Worm (Caenorhabditis elegans) whole organism, L4 larva: ENCODE data around the gene scl-20.

Experiments
- D1046.2 ChIP-seq: fragments of 200-800 bp; sonication (Bioruptor generic); IDR thresholded peaks from 2 replicates; pipeline ENCODE4 v1.3.6; 2022; ENCODE audit warnings: missing genetic modification characterization, missing compliant biosample characterization
- F26F4.8 ChIP-seq: fragments of 200-800 bp; sonication (Bioruptor generic); conservative IDR thresholded peaks from 2 replicates; pipeline ENCODE4 v1.3.6; 2022; ENCODE audit warnings: missing genetic modification characterization, missing compliant biosample characterization
- F37D6.2 ChIP-seq: sonication (generic microtip); optimal IDR thresholded peaks from 2 replicates; lab custom pipeline; 2016; ENCODE audit warnings: mild to moderate bottlenecking, missing genetic modification characterization, missing compliant biosample characterization
- F44E2.7 ChIP-seq: fragments of 200-800 bp; sonication (Bioruptor generic); IDR thresholded peaks from 2 replicates; pipeline ENCODE4 v2.1.2; 2022; ENCODE audit warnings: missing genetic modification characterization, missing compliant biosample characterization
- Y48G9A.11 ChIP-seq: fragments of 200-800 bp; sonication (Bioruptor generic); IDR thresholded peaks from 2 replicates; pipeline ENCODE4 v1.3.6; 2022; ENCODE audit warnings: missing genetic modification reagents, missing genetic modification characterization, missing compliant biosample characterization
- aha-1 ChIP-seq: fragments of 150-350 bp; peaks from one replicate; lab custom pipeline; 2014; ENCODE audit warnings: missing biosample characterization, missing genetic modification characterization
- attf-4 ChIP-seq: sonication (generic microtip); optimal IDR thresholded peaks from 3 replicates; lab custom pipeline; 2017; ENCODE audit warnings: missing biosample characterization, missing genetic modification characterization
- ceh-28 ChIP-seq: fragments of 150-350 bp; optimal IDR thresholded peaks from 2 replicates; lab custom pipeline; 2014; ENCODE audit warnings: missing biosample characterization, missing genetic modification reagents, missing genetic modification characterization
- ceh-32 ChIP-seq: sonication (generic microtip); optimal IDR thresholded peaks from 2 replicates; lab custom pipeline; 2016; ENCODE audit warnings: mild to moderate bottlenecking, missing genetic modification characterization, missing compliant biosample characterization; ENCODE audit not compliant: poor library complexity
- ctbp-1 ChIP-seq: fragments of 200-800 bp; sonication (Bioruptor generic); IDR thresholded peaks from 2 replicates; pipeline ENCODE4 v1.3.6; 2022; ENCODE audit warnings: missing genetic modification reagents, missing genetic modification characterization, missing compliant biosample characterization
- daf-16 ChIP-seq, 3 experiments: sonication (generic microtip); optimal IDR thresholded peaks; 2 replicates each; lab custom pipeline; 2016 to 2017; ENCODE audit warnings: missing genetic modification characterization in 3 of 3, missing genetic modification reagents in 3 of 3, mild to moderate bottlenecking in 2 of 3, missing compliant biosample characterization in 2 of 3, missing biosample characterization in 1 of 3, moderate library complexity in 1 of 3
- daf-8 ChIP-seq: fragments of 200-800 bp; sonication (Bioruptor generic); IDR thresholded peaks from 2 replicates; pipeline ENCODE4 v1.3.6; 2022; ENCODE audit warnings: missing genetic modification characterization, missing compliant biosample characterization
- dmd-8 ChIP-seq: fragments of 200-800 bp; sonication (Bioruptor generic); IDR thresholded peaks from 2 replicates; pipeline ENCODE4 v1.3.6; 2022; ENCODE audit warnings: missing genetic modification characterization, missing compliant biosample characterization
- dpl-1 ChIP-seq: fragments of 150-350 bp; optimal IDR thresholded peaks from 2 replicates; lab custom pipeline; 2014; ENCODE audit warnings: missing biosample characterization, missing genetic modification reagents, missing genetic modification characterization
- duxl-1 ChIP-seq: sonication (generic microtip); optimal IDR thresholded peaks from 2 replicates; lab custom pipeline; 2016; ENCODE audit warnings: mild to moderate bottlenecking, missing genetic modification characterization, moderate library complexity, missing compliant biosample characterization; ENCODE audit not compliant: poor library complexity
- hlh-11 ChIP-seq: fragments of 200-800 bp; sonication (Bioruptor generic); optimal IDR thresholded peaks from 2 replicates; lab custom pipeline; 2018; ENCODE audit warnings: mild to moderate bottlenecking, missing genetic modification characterization, missing compliant biosample characterization
- jun-1 ChIP-seq: fragments of 150-350 bp; optimal IDR thresholded peaks from 2 replicates; lab custom pipeline; 2014; ENCODE audit warnings: missing biosample characterization, missing genetic modification reagents, missing genetic modification characterization
- lim-7 ChIP-seq: fragments of 200-800 bp; sonication (Bioruptor generic); IDR thresholded peaks from 2 replicates; pipeline ENCODE4 v1.3.6; 2022; ENCODE audit warnings: missing genetic modification characterization, missing compliant biosample characterization
- lin-15B ChIP-seq: fragments of 150-350 bp; sonication (generic microtip); optimal IDR thresholded peaks from 3 replicates; lab custom pipeline; 2014; ENCODE audit warnings: missing biosample characterization, missing genetic modification characterization
- lin-29 ChIP-seq: fragments of 200-800 bp; sonication (Bioruptor generic); IDR thresholded peaks from 2 replicates; pipeline ENCODE4 v1.3.6; 2022; ENCODE audit warnings: missing genetic modification reagents, missing genetic modification characterization, missing compliant biosample characterization
- lir-3 ChIP-seq: sonication (generic microtip); optimal IDR thresholded peaks from 2 replicates; lab custom pipeline; 2016; ENCODE audit warnings: mild to moderate bottlenecking, missing genetic modification characterization, missing compliant biosample characterization
- madf-5 ChIP-seq, 2 experiments: fragments of 200-800 bp; sonication (Bioruptor generic); IDR thresholded peaks; 2 replicates each; pipeline ENCODE4 v1.3.6; 2022; ENCODE audit warnings: missing compliant biosample characterization in 2 of 2, missing genetic modification characterization in 2 of 2
- madf-9 ChIP-seq: fragments of 200-800 bp; sonication (Bioruptor generic); conservative IDR thresholded peaks from 2 replicates; pipeline ENCODE4 v1.3.6; 2022; ENCODE audit warnings: missing genetic modification reagents, missing genetic modification characterization, missing compliant biosample characterization
- mdl-1 ChIP-seq, 2 experiments: fragments of 150-350 bp in 1 of 2; sonication (generic microtip) in 1 of 2; optimal IDR thresholded peaks; 2 replicates each; lab custom pipeline; 2014 to 2017; ENCODE audit warnings: missing biosample characterization in 2 of 2, missing genetic modification characterization in 2 of 2
- mdt-29 ChIP-seq: fragments of 200-800 bp; sonication (Bioruptor generic); IDR thresholded peaks from 2 replicates; pipeline ENCODE4 v1.3.6; 2022; ENCODE audit warnings: missing genetic modification reagents, missing genetic modification characterization, missing compliant biosample characterization
- mep-1 ChIP-seq: fragments of 150-350 bp; sonication (generic microtip); optimal IDR thresholded peaks from 3 replicates; lab custom pipeline; 2014; ENCODE audit warnings: missing biosample characterization, missing genetic modification characterization
- nhr-41 ChIP-seq: fragments of 200-800 bp; sonication (Bioruptor generic); IDR thresholded peaks from 2 replicates; pipeline ENCODE4 v1.3.6; 2022; ENCODE audit warnings: missing genetic modification reagents, missing genetic modification characterization, missing compliant biosample characterization
- nhr-48 ChIP-seq: sonication (generic microtip); optimal IDR thresholded peaks from 2 replicates; lab custom pipeline; 2016; ENCODE audit warnings: mild to moderate bottlenecking, missing genetic modification characterization, missing compliant biosample characterization
- pha-4 ChIP-seq, 2 experiments: fragments of 150-350 bp in 1 of 2; fragments of 200-800 bp in 1 of 2; sonication (Bioruptor generic) in 1 of 2; IDR thresholded peaks in 1 of 2; optimal IDR thresholded peaks in 1 of 2; 2 replicates each; pipeline versions ENCODE4 v1.3.6 to Lab custom; 2014 to 2022; ENCODE audit warnings: missing genetic modification characterization in 2 of 2, missing genetic modification reagents in 2 of 2, missing biosample characterization in 1 of 2, missing compliant biosample characterization in 1 of 2
- skn-1 ChIP-seq: fragments of 150-350 bp; optimal IDR thresholded peaks from 2 replicates; lab custom pipeline; 2014; ENCODE audit warnings: missing biosample characterization, missing genetic modification characterization
- snpc-1.2 ChIP-seq: fragments of 200-800 bp; sonication (Bioruptor generic); IDR thresholded peaks from 2 replicates; pipeline ENCODE4 v1.3.6; 2022; ENCODE audit warnings: missing genetic modification reagents, missing genetic modification characterization, missing compliant biosample characterization
- spr-3 ChIP-seq: fragments of 200-800 bp; sonication (Bioruptor generic); optimal IDR thresholded peaks from 2 replicates; lab custom pipeline; 2018; ENCODE audit warnings: mild to moderate bottlenecking, missing genetic modification characterization, missing compliant biosample characterization
- unc-130 ChIP-seq: sonication (generic microtip); optimal IDR thresholded peaks from 2 replicates; lab custom pipeline; 2016; ENCODE audit warnings: missing genetic modification reagents, missing genetic modification characterization, missing compliant biosample characterization
- unc-62 ChIP-seq, 3 experiments: fragments of 150-350 bp in 1 of 3; sonication (generic microtip); optimal IDR thresholded peaks in 2 of 3; peaks in 1 of 3; 1 replicate in 1 of 3; 2 replicates in 2 of 3; lab custom pipeline; 2014 to 2017; ENCODE audit warnings: missing biosample characterization in 3 of 3, missing genetic modification characterization in 3 of 3, missing genetic modification reagents in 3 of 3, missing genotype in 1 of 3
- zip-2 ChIP-seq: fragments of 150-350 bp; optimal IDR thresholded peaks from 2 replicates; lab custom pipeline; 2014; ENCODE audit warnings: missing biosample characterization, missing genetic modification characterization

scl-20 gene

DNA sequence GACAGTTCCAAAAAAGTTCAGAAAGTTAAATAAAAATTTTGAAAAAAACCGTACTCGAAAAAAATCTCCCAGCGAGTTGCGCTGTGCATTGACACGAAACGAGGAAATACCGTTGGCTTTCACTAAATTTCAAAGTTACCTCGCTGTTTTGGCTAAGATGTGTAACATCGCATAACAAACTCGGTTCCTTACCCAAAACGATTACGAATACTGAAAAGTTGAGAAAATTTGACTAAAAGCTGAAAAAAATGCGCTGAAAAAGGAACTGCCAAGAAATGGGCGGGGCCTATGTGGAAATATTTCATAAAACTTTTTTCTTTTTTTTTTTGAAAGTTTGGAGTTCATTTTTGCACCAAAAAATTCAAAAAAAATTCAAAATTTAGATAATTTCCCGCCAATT, 14.9 kb downstream of the scl-20 start:
- no peak for TF ChIP-seq ctbp-1
- peak; percentile 48 for TF ChIP-seq aha-1 (tag; lab: Kevin White, UChicago)
- TF ChIP-seq unc-62 (GFP tag; optimal IDR thresholded peaks at IDR 0.05 in 1 of 2; lab: Kevin White, UChicago), result peak in 1 of 2 experiments; percentile 65
- TF ChIP-seq unc-62 (tag; optimal IDR thresholded peaks at IDR 0.05; lab: Kevin White, UChicago), result no peak
- TF ChIP-seq jun-1 (tag; lab: Kevin White, UChicago), result no peak

DNA sequence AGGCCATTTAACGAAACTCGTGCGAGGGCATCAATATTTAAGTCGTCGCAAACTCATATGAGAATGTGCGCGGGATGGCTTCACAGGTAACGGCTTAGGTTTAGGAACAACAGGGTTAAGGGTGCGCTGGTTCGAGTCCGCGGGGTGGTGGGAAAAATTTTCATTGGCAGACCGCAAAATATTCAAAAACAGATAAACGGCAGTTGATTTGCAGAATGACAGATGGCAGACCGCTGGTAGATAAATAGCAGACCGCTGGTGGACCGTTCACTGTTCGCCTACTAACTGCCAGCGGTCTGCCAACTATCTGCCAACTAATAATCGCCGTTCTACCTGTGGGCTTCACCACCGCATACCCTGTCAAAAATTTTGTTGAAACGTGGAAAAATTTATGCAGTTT, 22.2 kb downstream of the scl-20 start:
- TF ChIP-seq snpc-1.2 (GFP tag; lab: Robert Waterston, UW) (peak; percentile 65), madf-5 (GFP tag; IDR thresholded peaks at IDR 0.05; lab: Robert Waterston, UW) (0 out of 4 replicates have a peak, but pooled peaks of 1 of the 2 experiments have one; percentile 68), hlh-11 (no peak), D1046.2 (GFP tag; lab: Robert Waterston, UW) (peak; percentile 88; the same call in 1 of the 2 replicates), daf-8 (GFP tag; lab: Robert Waterston, UW) (0 out of 2 replicates have a peak, but pooled peaks have one; percentile 61), Y48G9A.11 (peak; percentile 48; the same call in 1 of the 2 replicates), dpl-1 (GFP tag; lab: Kevin White, UChicago) (no peak), unc-130 (GFP tag; lab: Kevin White, UChicago) (peak; percentile 26), F26F4.8 (GFP tag; lab: Robert Waterston, UW) (peak; percentile 90), lin-29 (GFP tag; lab: Robert Waterston, UW) (peak; percentile 57; the same call in 1 of the 2 replicates), lir-3 (peak; percentile 46), pha-4 (GFP tag; IDR thresholded peaks at IDR 0.05; lab: Robert Waterston, UW) (peak; percentile 75), pha-4 (tag; optimal IDR thresholded peaks at IDR 0.05; lab: Kevin White, UChicago) (no peak), jun-1 (tag; lab: Kevin White, UChicago) (no peak), madf-9 (GFP tag; lab: Robert Waterston, UW) (no peak), daf-16 (GFP tag; optimal IDR thresholded peaks at IDR 0.05; lab: Kevin White, UChicago) (peak in 1 of 2 experiments; percentile 19), daf-16 (tag; optimal IDR thresholded peaks at IDR 0.05; lab: Kevin White, UChicago) (peak; percentile 17), nhr-48 (tag; lab: Kevin White, UChicago) (no peak), attf-4 (no peak), mdl-1 (tag; optimal IDR thresholded peaks at IDR 0.05; lab: Kevin White, UChicago) (no peak), F44E2.7 (GFP tag; lab: Robert Waterston, UW) (peak; percentile 94), nhr-41 (GFP tag; lab: Robert Waterston, UW) (0 out of 2 replicates have a peak, but pooled peaks have one; percentile 9), ceh-32 (tag; lab: Kevin White, UChicago) (no peak)
- TF ChIP-seq, all 104 proteins: peak for 13

DNA sequence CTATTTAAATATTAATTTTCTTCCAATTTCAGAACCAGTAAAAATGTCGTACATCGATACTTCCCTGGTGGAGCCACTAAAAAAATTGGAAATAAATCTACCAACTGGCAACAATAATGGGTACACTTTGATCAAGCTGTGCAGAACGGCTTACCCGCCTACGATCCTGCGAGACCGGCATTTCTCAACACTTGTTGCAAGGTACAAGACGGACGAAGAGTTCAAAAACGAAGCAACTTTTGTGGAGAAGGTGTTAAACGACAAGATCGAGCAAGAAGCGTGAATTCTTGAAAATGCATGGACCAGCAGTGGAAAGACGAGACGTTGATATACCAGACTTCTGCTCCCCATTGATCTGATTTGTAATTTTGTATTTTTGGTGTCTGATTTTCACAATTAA, 22.9 kb downstream of the scl-20 start:
- TF ChIP-seq aha-1 (tag; lab: Kevin White, UChicago), result peak; percentile 56
- TF ChIP-seq mdt-29 (GFP tag; lab: Robert Waterston, UW), result no peak

DNA sequence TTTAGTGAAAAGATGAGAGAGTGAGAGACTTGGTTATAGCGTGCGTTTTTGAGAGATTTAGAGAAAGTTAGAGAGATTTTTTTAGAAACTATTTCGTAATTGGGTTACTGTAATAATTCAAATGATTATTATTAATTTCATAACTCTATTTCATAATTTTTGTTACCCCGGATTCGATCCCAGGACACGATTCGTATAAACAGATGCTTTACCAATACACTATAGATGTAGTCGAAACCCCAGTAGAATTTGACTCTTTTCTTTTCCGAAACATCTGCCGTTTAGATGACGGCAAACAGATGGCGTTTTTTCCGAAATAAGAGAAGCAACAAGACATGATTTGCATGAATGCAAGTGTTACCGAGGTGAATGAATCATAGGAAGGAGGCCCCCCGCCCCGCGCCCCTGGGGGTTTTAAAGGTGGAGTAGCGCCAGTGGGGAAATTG, 24.2 kb downstream of the scl-20 start:
- TF ChIP-seq unc-130 (GFP tag; lab: Kevin White, UChicago), result no peak
- no peak for TF ChIP-seq lim-7
- 0 out of 2 replicates have a peak, but pooled peaks have one; percentile 12 for TF ChIP-seq lin-29 (GFP tag; lab: Robert Waterston, UW)
- no peak for TF ChIP-seq lin-15B (tag; lab: Kevin White, UChicago)
- TF ChIP-seq mep-1, result no peak
- peak in 1 of 2 experiments; percentile 20 for TF ChIP-seq unc-62 (GFP tag; optimal IDR thresholded peaks at IDR 0.05 in 1 of 2; lab: Kevin White, UChicago)
- TF ChIP-seq unc-62 (tag; optimal IDR thresholded peaks at IDR 0.05; lab: Kevin White, UChicago), result no peak
- no peak for TF ChIP-seq ceh-28 (tag; lab: Kevin White, UChicago)
- TF ChIP-seq F37D6.2 (tag; lab: Kevin White, UChicago), result peak; percentile 40
- TF ChIP-seq daf-16 (GFP tag; optimal IDR thresholded peaks at IDR 0.05; lab: Kevin White, UChicago), result peak in 1 of 2 experiments; percentile 13
- peak; percentile 11 for TF ChIP-seq daf-16 (tag; optimal IDR thresholded peaks at IDR 0.05; lab: Kevin White, UChicago)
- peak; percentile 54; the same call in 1 of the 2 replicates for TF ChIP-seq D1046.2 (GFP tag; lab: Robert Waterston, UW)
- TF ChIP-seq dmd-8, result no peak
- TF ChIP-seq F26F4.8 (GFP tag; lab: Robert Waterston, UW), result no peak
- no peak for TF ChIP-seq spr-3
- peak; percentile 32 for TF ChIP-seq zip-2 (tag; lab: Kevin White, UChicago)
- no peak for TF ChIP-seq mdl-1 (tag; optimal IDR thresholded peaks at IDR 0.05; lab: Kevin White, UChicago)
- no peak for TF ChIP-seq lir-3
- peak; percentile 39 for TF ChIP-seq aha-1 (tag; lab: Kevin White, UChicago)
- TF ChIP-seq skn-1 (tag; lab: Kevin White, UChicago), result no peak
- peak; percentile 77 for TF ChIP-seq duxl-1 (tag; lab: Kevin White, UChicago)
- TF ChIP-seq, all 104 proteins: peak for 8
